Comparison of ENCODE assay signal across 7 worm cellular contexts in genomic region chrV:4918664-4919257, ce11.
TF ChIP-seq lines count a peak whose summit lies in the region.

Gene C02E7.6 (plus strand): TSS chrV:4919207.

TF ChIP-seq in whole organism, L1 larva, 84 proteins besides CTCF, POLR2A, EP300 and RAD21:
- peak; percentile 81 for TF ChIP-seq ztf-4 (tag; optimal IDR thresholded peaks at IDR 0.05; lab: Kevin White, UChicago)
- TF ChIP-seq nhr-237 (tag; optimal IDR thresholded peaks at IDR 0.05; lab: Kevin White, UChicago): no peak
- peak; percentile 88 for TF ChIP-seq blmp-1 (tag; optimal IDR thresholded peaks at IDR 0.05; lab: Kevin White, UChicago)
- peak; percentile 2 for TF ChIP-seq jun-1 (tag; optimal IDR thresholded peaks at IDR 0.05; lab: Kevin White, UChicago)
- no peak for TF ChIP-seq snu-23 (GFP tag; optimal IDR thresholded peaks at IDR 0.05; lab: Kevin White, UChicago)

TF ChIP-seq in whole organism, L2 larva, 48 proteins besides CTCF, POLR2A, EP300 and RAD21 (continues in another document):
- no peak for TF ChIP-seq ztf-4 (tag; optimal IDR thresholded peaks at IDR 0.05; lab: Kevin White, UChicago)
- TF ChIP-seq ztf-1 (GFP tag; conservative IDR thresholded peaks at IDR 0.05; lab: Robert Waterston, UW): no peak
- TF ChIP-seq egl-27 (tag; optimal IDR thresholded peaks at IDR 0.05; lab: Kevin White, UChicago): no peak
- no peak for TF ChIP-seq nhr-12 (tag; optimal IDR thresholded peaks at IDR 0.05; lab: Kevin White, UChicago)
- TF ChIP-seq unc-55 (GFP tag; optimal IDR thresholded peaks at IDR 0.05; lab: Kevin White, UChicago): no peak
- no peak for TF ChIP-seq lin-39 (tag; optimal IDR thresholded peaks at IDR 0.05; lab: Kevin White, UChicago)
- peak; percentile 90 for TF ChIP-seq nhr-25 (tag; optimal IDR thresholded peaks at IDR 0.05; lab: Kevin White, UChicago)
- TF ChIP-seq nhr-237 (tag; optimal IDR thresholded peaks at IDR 0.05; lab: Kevin White, UChicago): no peak
- no peak for TF ChIP-seq fos-1 (tag; optimal IDR thresholded peaks at IDR 0.05; lab: Kevin White, UChicago)
- TF ChIP-seq nhr-6 (tag; optimal IDR thresholded peaks at IDR 0.05; lab: Kevin White, UChicago): no peak
- peak; percentile 32 for TF ChIP-seq nhr-21 (tag; optimal IDR thresholded peaks at IDR 0.05; lab: Kevin White, UChicago)
- TF ChIP-seq alr-1 (tag; optimal IDR thresholded peaks at IDR 0.05; lab: Kevin White, UChicago): no peak
- no peak for TF ChIP-seq gmeb-1 (tag; optimal IDR thresholded peaks at IDR 0.05; lab: Kevin White, UChicago)
- no peak for TF ChIP-seq peb-1 (tag; optimal IDR thresholded peaks at IDR 0.05; lab: Kevin White, UChicago)
- no peak for TF ChIP-seq dmd-4 (tag; optimal IDR thresholded peaks at IDR 0.05; lab: Kevin White, UChicago)
- TF ChIP-seq ceh-16 (tag; optimal IDR thresholded peaks at IDR 0.05; lab: Kevin White, UChicago): no peak

TF ChIP-seq in whole organism, L3 larva, 47 proteins besides CTCF, POLR2A, EP300 and RAD21 (continues in another document):
- TF ChIP-seq lin-15B (tag; optimal IDR thresholded peaks at IDR 0.05; lab: Kevin White, UChicago) (no peak), sea-2 (GFP tag; optimal IDR thresholded peaks at IDR 0.05; lab: Kevin White, UChicago) (no peak), fkh-10 (GFP tag; optimal IDR thresholded peaks at IDR 0.05; lab: Kevin White, UChicago) (no peak), elt-1 (tag; optimal IDR thresholded peaks at IDR 0.05; lab: Kevin White, UChicago) (peak; percentile 94), daf-12 (tag; optimal IDR thresholded peaks at IDR 0.05; lab: Kevin White, UChicago) (no peak), fkh-2 (tag; optimal IDR thresholded peaks at IDR 0.05; lab: Kevin White, UChicago) (no peak), nfya-1 (tag; optimal IDR thresholded peaks at IDR 0.05; lab: Kevin White, UChicago; ENCODE audit: insufficient read depth) (peak; percentile 9), ceh-28 (tag; optimal IDR thresholded peaks at IDR 0.05; lab: Kevin White, UChicago) (no peak), egl-27 (tag; optimal IDR thresholded peaks at IDR 0.05; lab: Kevin White, UChicago) (no peak), snpc-4 (tag; optimal IDR thresholded peaks at IDR 0.05; lab: Kevin White, UChicago) (no peak), aly-2 (tag; optimal IDR thresholded peaks at IDR 0.05; lab: Kevin White, UChicago) (no peak), ceh-9 (tag; optimal IDR thresholded peaks at IDR 0.05; lab: Kevin White, UChicago) (no peak), lsy-12 (tag; optimal IDR thresholded peaks at IDR 0.05; lab: Kevin White, UChicago) (no peak), nhr-77 (tag; optimal IDR thresholded peaks at IDR 0.05; lab: Kevin White, UChicago) (no peak), nhr-12 (tag; optimal IDR thresholded peaks at IDR 0.05; lab: Kevin White, UChicago) (no peak), hmg-11 (tag; optimal IDR thresholded peaks at IDR 0.05; lab: Kevin White, UChicago) (no peak)

TF ChIP-seq in whole organism, L4 larva, 104 proteins besides CTCF, POLR2A, EP300 and RAD21:
- TF ChIP-seq nhr-77 (tag; optimal IDR thresholded peaks at IDR 0.05; lab: Kevin White, UChicago) (no peak), mxl-3 (GFP tag; optimal IDR thresholded peaks at IDR 0.05; lab: Kevin White, UChicago) (peak; percentile 43), nhr-102 (tag; optimal IDR thresholded peaks at IDR 0.05; lab: Kevin White, UChicago) (peak; percentile 62), nhr-10 (tag; optimal IDR thresholded peaks at IDR 0.05; lab: Kevin White, UChicago) (peak; percentile 48), hlh-11 (tag; optimal IDR thresholded peaks at IDR 0.05; lab: Kevin White, UChicago) (peak; percentile 69), unc-62 (GFP tag; optimal IDR thresholded peaks at IDR 0.05 in 1 of 2; lab: Kevin White, UChicago) (no peak), unc-62 (tag; optimal IDR thresholded peaks at IDR 0.05; lab: Kevin White, UChicago) (no peak), snpc-4 (tag; optimal IDR thresholded peaks at IDR 0.05; lab: Kevin White, UChicago) (no peak), cey-2 (tag; optimal IDR thresholded peaks at IDR 0.05; lab: Kevin White, UChicago; ENCODE audit: borderline replicate concordance, insufficient read depth) (peak; percentile 47), nhr-28 (tag; optimal IDR thresholded peaks at IDR 0.05; lab: Kevin White, UChicago) (peak; percentile 30), spr-1 (tag; optimal IDR thresholded peaks at IDR 0.05; lab: Kevin White, UChicago) (peak; percentile 4), nhr-48 (tag; optimal IDR thresholded peaks at IDR 0.05; lab: Kevin White, UChicago) (peak; percentile 93), mdl-1 (tag; optimal IDR thresholded peaks at IDR 0.05; lab: Kevin White, UChicago) (peak in 1 of 2 experiments; percentile 6)
TF ChIP-seq in whole organism, L4 larva: peak in this region for 9.

TF ChIP-seq in whole organism, late embryonic, 69 proteins besides CTCF, POLR2A, EP300 and RAD21:
- peak; percentile 16 for TF ChIP-seq rnt-1 (tag; optimal IDR thresholded peaks at IDR 0.05; lab: Kevin White, UChicago)
- no peak for TF ChIP-seq lim-6 (tag; optimal IDR thresholded peaks at IDR 0.05; lab: Kevin White, UChicago)
- TF ChIP-seq nhr-11 (tag; optimal IDR thresholded peaks at IDR 0.05; lab: Kevin White, UChicago): no peak

TF ChIP-seq in whole organism, mixed stage, embryonic, 35 proteins besides CTCF, POLR2A, EP300 and RAD21:
- TF ChIP-seq sptf-1 (tag; optimal IDR thresholded peaks at IDR 0.05; lab: Kevin White, UChicago): no peak
- peak; percentile 16 for TF ChIP-seq unc-62 (GFP tag; optimal IDR thresholded peaks at IDR 0.05; lab: Kevin White, UChicago)
- no peak for TF ChIP-seq bed-3 (GFP tag; optimal IDR thresholded peaks at IDR 0.05; lab: Kevin White, UChicago)
- TF ChIP-seq nhr-237 (tag; optimal IDR thresholded peaks at IDR 0.05; lab: Kevin White, UChicago): peak; percentile 14
- TF ChIP-seq pha-4 (tag; optimal IDR thresholded peaks at IDR 0.05; lab: Kevin White, UChicago): no peak
- no peak for TF ChIP-seq nhr-12 (tag; optimal IDR thresholded peaks at IDR 0.05; lab: Kevin White, UChicago)
- peak; percentile 90 for TF ChIP-seq elt-1 (tag; optimal IDR thresholded peaks at IDR 0.05; lab: Kevin White, UChicago; ENCODE audit: borderline replicate concordance, insufficient read depth)
- TF ChIP-seq blmp-1 (tag; optimal IDR thresholded peaks at IDR 0.05; lab: Kevin White, UChicago): peak; percentile 67
- no peak for TF ChIP-seq lin-32 (GFP tag; optimal IDR thresholded peaks at IDR 0.05; lab: Kevin White, UChicago)

TF ChIP-seq in whole organism, young adult, 124 proteins besides CTCF, POLR2A, EP300 and RAD21:
- TF ChIP-seq hsf-1 (GFP tag; IDR thresholded peaks at IDR 0.05; lab: Robert Waterston, UW) (0 out of 2 replicates have a peak, but pooled peaks have one; percentile 29), nhr-120 (GFP tag; IDR thresholded peaks at IDR 0.05; lab: Robert Waterston, UW) (no peak), nfya-1 (tag; optimal IDR thresholded peaks at IDR 0.05; lab: Kevin White, UChicago; ENCODE audit: borderline replicate concordance, insufficient read depth) (no peak), dox-1 (GFP tag; IDR thresholded peaks at IDR 0.05; lab: Robert Waterston, UW) (no peak)
TF ChIP-seq in whole organism, young adult: peak in this region for 1.
